Worm (Caenorhabditis elegans) whole organism, late embryonic: ENCODE measurements around the gene K07C5.3.

Source experiments
- C08G9.2 ChIP-seq: sonication (generic microtip); optimal IDR thresholded peaks from 2 replicates; lab custom pipeline; 2016; ENCODE audit warnings: mild to moderate bottlenecking, missing genetic modification characterization, moderate library complexity, missing compliant biosample characterization
- K02D7.2 ChIP-seq: sonication (generic microtip); optimal IDR thresholded peaks from 2 replicates; lab custom pipeline; 2017; ENCODE audit warnings: mild to moderate bottlenecking, missing genetic modification characterization, missing compliant biosample characterization
- K09A11.1 ChIP-seq: sonication (generic microtip); optimal IDR thresholded peaks from 2 replicates; lab custom pipeline; 2017; ENCODE audit warnings: antibody characterized with exemption, mild to moderate bottlenecking, missing genetic modification characterization, missing compliant biosample characterization; ENCODE audit not compliant: insufficient read depth
- T23F11.4 ChIP-seq: fragments of 200-800 bp; sonication (Bioruptor generic); optimal IDR thresholded peaks from 2 replicates; lab custom pipeline; 2018; ENCODE audit warnings: mild to moderate bottlenecking, missing genetic modification characterization, missing compliant biosample characterization
- ahr-1 ChIP-seq: sonication (generic microtip); optimal IDR thresholded peaks from 2 replicates; lab custom pipeline; 2016; ENCODE audit warnings: missing genetic modification characterization, missing compliant biosample characterization
- ama-1 ChIP-seq: fragments of 150-350 bp; optimal IDR thresholded peaks from 2 replicates; lab custom pipeline; 2014
- ceh-19 ChIP-seq: fragments of 200-800 bp; sonication (Bioruptor generic); optimal IDR thresholded peaks from 2 replicates; lab custom pipeline; 2018; ENCODE audit warnings: mild to moderate bottlenecking, missing genetic modification characterization, missing compliant biosample characterization
- ceh-2 ChIP-seq: sonication (generic microtip); optimal IDR thresholded peaks from 2 replicates; lab custom pipeline; 2016; ENCODE audit warnings: missing genotype, missing genetic modification characterization, missing compliant biosample characterization
- ceh-22 ChIP-seq: sonication (generic microtip); optimal IDR thresholded peaks from 2 replicates; lab custom pipeline; 2017; ENCODE audit warnings: missing biosample characterization, missing genetic modification characterization
- ceh-30 ChIP-seq: fragments of 150-350 bp; optimal IDR thresholded peaks from 2 replicates; lab custom pipeline; 2014; ENCODE audit warnings: missing biosample characterization, missing genetic modification characterization
- ceh-31 ChIP-seq: sonication (generic microtip); optimal IDR thresholded peaks from 2 replicates; lab custom pipeline; 2016; ENCODE audit warnings: missing genetic modification characterization, missing compliant biosample characterization
- che-1 ChIP-seq: sonication (generic microtip); optimal IDR thresholded peaks from 2 replicates; lab custom pipeline; 2016; ENCODE audit warnings: mild to moderate bottlenecking, missing genetic modification characterization, missing compliant biosample characterization
- dmd-4 ChIP-seq: sonication (generic microtip); optimal IDR thresholded peaks from 2 replicates; lab custom pipeline; 2016; ENCODE audit warnings: borderline replicate concordance, missing genetic modification characterization, missing compliant biosample characterization
- elt-2 ChIP-seq: sonication (generic microtip); optimal IDR thresholded peaks from 2 replicates; lab custom pipeline; 2016; ENCODE audit warnings: missing genetic modification reagents, missing genetic modification characterization, missing compliant biosample characterization
- ets-4 ChIP-seq: sonication (generic microtip); optimal IDR thresholded peaks from 2 replicates; lab custom pipeline; 2016; ENCODE audit warnings: missing genetic modification characterization, missing compliant biosample characterization
- gmeb-2 ChIP-seq: sonication (generic microtip); optimal IDR thresholded peaks from 2 replicates; lab custom pipeline; 2016; ENCODE audit warnings: missing genetic modification characterization, inconsistent platforms, missing compliant biosample characterization
- hlh-15 ChIP-seq: sonication (generic microtip); optimal IDR thresholded peaks from 2 replicates; lab custom pipeline; 2016; ENCODE audit warnings: missing genetic modification characterization, missing compliant biosample characterization
- hlh-30 ChIP-seq: sonication (generic microtip); optimal IDR thresholded peaks from 2 replicates; lab custom pipeline; 2017; ENCODE audit warnings: antibody characterized with exemption, missing genetic modification characterization, missing compliant biosample characterization; ENCODE audit not compliant: insufficient read depth
- hlh-6 ChIP-seq: sonication (generic microtip); optimal IDR thresholded peaks from 2 replicates; lab custom pipeline; 2016; ENCODE audit warnings: missing genotype, missing genetic modification characterization, missing compliant biosample characterization
- lim-6 ChIP-seq: sonication (generic microtip); optimal IDR thresholded peaks from 2 replicates; lab custom pipeline; 2016; ENCODE audit warnings: missing genetic modification characterization, missing compliant biosample characterization
- madf-2 ChIP-seq: sonication (generic microtip); optimal IDR thresholded peaks from 2 replicates; lab custom pipeline; 2017; ENCODE audit warnings: missing genetic modification characterization, missing compliant biosample characterization
- mec-3 ChIP-seq: sonication (generic microtip); optimal IDR thresholded peaks from 2 replicates; lab custom pipeline; 2016; ENCODE audit warnings: borderline replicate concordance, missing genetic modification characterization, missing compliant biosample characterization
- nhr-11 ChIP-seq: fragments of 150-350 bp; optimal IDR thresholded peaks from 2 replicates; lab custom pipeline; 2014; ENCODE audit warnings: missing biosample characterization, missing genetic modification characterization
- nhr-232 ChIP-seq: sonication (generic microtip); optimal IDR thresholded peaks from 2 replicates; lab custom pipeline; 2016; ENCODE audit warnings: missing genetic modification characterization, missing compliant biosample characterization
- odd-2 ChIP-seq: sonication (generic microtip); optimal IDR thresholded peaks from 2 replicates; lab custom pipeline; 2017; ENCODE audit warnings: antibody characterized with exemption, mild to moderate bottlenecking, missing genetic modification characterization, missing compliant biosample characterization
- pax-1 ChIP-seq: fragments of 150-350 bp; optimal IDR thresholded peaks from 2 replicates; lab custom pipeline; 2014; ENCODE audit warnings: missing biosample characterization, missing genetic modification characterization
- pha-4 ChIP-seq: fragments of 150-350 bp; optimal IDR thresholded peaks from 2 replicates; lab custom pipeline; 2018; ENCODE audit warnings: missing biosample characterization, missing genetic modification reagents, missing genetic modification characterization
- pros-1 ChIP-seq: fragments of 150-350 bp; optimal IDR thresholded peaks from 2 replicates; lab custom pipeline; 2014; ENCODE audit warnings: missing biosample characterization, missing genetic modification reagents, missing genetic modification characterization
- sox-2 ChIP-seq: fragments of 200-800 bp; sonication (Bioruptor generic); IDR thresholded peaks from 2 replicates; pipeline ENCODE4 v1.3.6; 2022; ENCODE audit warnings: missing genetic modification reagents, missing genetic modification characterization, missing compliant biosample characterization
- sox-4 ChIP-seq: sonication (generic microtip); optimal IDR thresholded peaks from 2 replicates; lab custom pipeline; 2017; ENCODE audit warnings: mild to moderate bottlenecking, missing genetic modification characterization, inconsistent platforms, missing compliant biosample characterization
- syd-9 ChIP-seq: sonication (generic microtip); optimal IDR thresholded peaks from 2 replicates; lab custom pipeline; 2016; ENCODE audit warnings: mild to moderate bottlenecking, missing genetic modification characterization, moderate library complexity, missing compliant biosample characterization
- tbx-2 ChIP-seq: sonication (generic microtip); optimal IDR thresholded peaks from 2 replicates; lab custom pipeline; 2016; ENCODE audit warnings: missing genetic modification characterization, missing compliant biosample characterization
- tbx-7 ChIP-seq: sonication (generic microtip); optimal IDR thresholded peaks from 2 replicates; lab custom pipeline; 2016; ENCODE audit warnings: missing genotype, missing genetic modification characterization, missing compliant biosample characterization
- ttx-3 ChIP-seq: sonication (generic microtip); optimal IDR thresholded peaks from 2 replicates; lab custom pipeline; 2016; ENCODE audit warnings: missing genetic modification reagents, missing genetic modification characterization, missing compliant biosample characterization
- unc-3 ChIP-seq, 2 experiments: fragments of 200-800 bp in 1 of 2; sonication (Bioruptor generic) in 1 of 2; sonication (generic microtip) in 1 of 2; conservative IDR thresholded peaks in 1 of 2; optimal IDR thresholded peaks in 1 of 2; 2 replicates each; pipeline versions ENCODE4 v1.3.6 to Lab custom; 2016 to 2022; ENCODE audit warnings: missing compliant biosample characterization in 2 of 2, missing genetic modification characterization in 2 of 2, missing genetic modification reagents in 1 of 2
- unc-42 ChIP-seq: sonication (generic microtip); optimal IDR thresholded peaks from 2 replicates; lab custom pipeline; 2016; ENCODE audit warnings: missing genotype, missing genetic modification characterization, missing compliant biosample characterization
- unc-86 ChIP-seq: sonication (generic microtip); optimal IDR thresholded peaks from 2 replicates; lab custom pipeline; 2016; ENCODE audit warnings: missing genetic modification characterization, missing compliant biosample characterization
- zip-5 ChIP-seq: sonication (generic microtip); optimal IDR thresholded peaks from 2 replicates; lab custom pipeline; 2016; ENCODE audit warnings: missing genetic modification characterization, missing compliant biosample characterization
- ztf-16 ChIP-seq: sonication (generic microtip); optimal IDR thresholded peaks from 2 replicates; lab custom pipeline; 2017; ENCODE audit warnings: missing genetic modification characterization, missing compliant biosample characterization

Gene K07C5.3

DNA sequence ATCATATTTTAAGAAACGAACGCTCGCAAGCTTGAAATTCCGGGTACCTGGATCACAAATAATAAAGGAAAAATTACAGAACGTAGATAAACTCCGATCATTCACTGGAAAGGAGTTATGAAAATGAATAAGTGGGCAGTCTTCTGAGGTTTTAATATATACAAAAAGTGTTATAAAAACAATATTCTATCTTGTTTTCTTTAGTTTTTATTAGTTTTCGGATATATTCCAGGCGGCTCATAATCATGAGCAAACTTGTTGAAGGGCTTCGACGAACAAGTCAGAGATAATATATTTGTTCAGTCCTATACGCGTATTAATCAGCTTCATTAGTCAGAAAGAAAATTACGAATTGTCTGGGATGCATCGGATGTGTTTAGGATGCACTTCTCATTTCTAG is 28.9 kb upstream of the K07C5.3 start, which contains the start of gene gcy-6:
Gene gcy-6 (minus strand): TSS at position 101 of the 400 bp plus-strand sequence.
- no peak for TF ChIP-seq sox-2 (GFP tag; lab: Robert Waterston, UW)

DNA sequence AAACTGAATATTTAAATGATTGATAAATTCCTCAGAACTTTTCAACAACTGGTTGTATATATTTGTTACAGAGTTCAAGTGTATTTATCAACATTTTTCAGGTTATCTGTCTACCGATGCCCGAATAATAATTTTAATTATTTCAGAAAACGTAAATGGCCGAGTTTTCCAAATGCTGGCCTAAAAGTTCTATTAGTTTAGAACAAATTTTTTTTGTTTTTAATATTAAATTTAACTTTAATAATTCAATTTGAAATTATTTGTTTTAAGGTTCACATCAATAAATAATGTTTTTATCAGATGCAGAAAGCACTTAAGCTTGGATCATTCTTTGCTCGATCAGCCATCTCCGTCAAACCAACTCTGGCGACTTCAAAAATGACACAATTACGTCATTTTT is 28.5 kb upstream of the K07C5.3 start, which contains the start of gene trx-2:
Gene trx-2 (plus strand): TSS at position 301 of the 400 bp plus-strand sequence.
- TF ChIP-seq unc-86 (tag; lab: Kevin White, UChicago) (no peak), K09A11.1 (tag; lab: Kevin White, UChicago) (no peak), nhr-232 (no peak), che-1 (no peak), ztf-16 (tag; lab: Kevin White, UChicago) (no peak), sox-2 (GFP tag; lab: Robert Waterston, UW) (no peak), ceh-30 (tag; lab: Kevin White, UChicago) (no peak), ttx-3 (no peak), dmd-4 (tag; lab: Kevin White, UChicago) (no peak), pros-1 (tag; lab: Kevin White, UChicago) (no peak), nhr-11 (tag; lab: Kevin White, UChicago) (no peak), ceh-22 (tag; lab: Kevin White, UChicago) (no peak), ahr-1 (tag; lab: Kevin White, UChicago) (no peak)

DNA sequence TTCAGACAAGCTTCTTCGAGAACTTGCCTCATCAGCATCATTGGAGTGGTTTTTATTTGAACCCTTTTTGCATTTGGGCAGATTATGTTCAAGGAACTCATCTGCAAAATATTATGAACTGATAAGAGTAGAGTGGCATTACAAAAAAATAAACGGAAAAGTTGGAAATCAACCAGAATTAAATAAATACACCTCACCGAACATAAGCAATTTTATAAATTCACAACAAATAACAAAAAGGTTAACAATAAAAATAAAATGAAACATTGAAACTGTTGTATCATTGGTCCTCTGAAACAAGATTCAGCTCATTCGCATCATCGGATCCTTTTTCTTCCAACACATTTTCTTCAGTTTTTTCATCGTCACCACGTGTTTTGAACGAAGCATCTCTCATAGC is 25.5 kb upstream of the K07C5.3 start, which contains the start of gene asps-1:
Gene asps-1 (minus strand): TSS at position 101 of the 400 bp plus-strand sequence.
- TF ChIP-seq K02D7.2 (tag; lab: Kevin White, UChicago) (no peak), lim-6 (tag; lab: Kevin White, UChicago) (no peak), pax-1 (tag; lab: Kevin White, UChicago) (no peak), unc-3 (GFP tag; conservative IDR thresholded peaks at IDR 0.05; lab: Robert Waterston, UW) (no peak), unc-3 (tag; optimal IDR thresholded peaks at IDR 0.05; lab: Kevin White, UChicago) (no peak), hlh-15 (tag; lab: Kevin White, UChicago) (no peak), madf-2 (no peak), che-1 (no peak), T23F11.4 (GFP tag; lab: Kevin White, UChicago) (no peak), ama-1 (lab: Kevin White, UChicago) (no peak), hlh-6 (tag; lab: Kevin White, UChicago) (no peak), ceh-19 (GFP tag; lab: Kevin White, UChicago) (no peak), ets-4 (tag; lab: Kevin White, UChicago) (no peak)

DNA sequence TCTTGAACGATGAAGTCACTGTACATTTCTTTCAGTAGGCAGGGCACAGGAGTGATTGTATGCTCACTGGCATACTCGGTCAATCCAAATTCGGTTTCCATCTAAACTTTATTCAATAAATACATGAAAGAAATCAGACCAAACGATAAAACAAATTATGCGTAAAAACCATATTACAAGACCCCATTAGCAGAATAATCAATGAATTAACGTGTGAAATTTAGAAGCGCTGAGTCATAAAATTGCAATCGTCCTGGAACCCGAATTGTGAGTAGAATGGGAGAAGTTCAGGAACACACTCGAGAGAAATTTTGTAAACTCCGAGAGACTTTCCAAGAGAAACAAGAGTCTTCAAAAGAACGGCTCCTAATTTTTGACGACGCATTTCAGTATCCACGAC is 23.4 kb upstream of the K07C5.3 start, which contains the start of gene B0024.11:
Gene B0024.11 (minus strand): TSS at position 101 of the 400 bp plus-strand sequence.
- no peak for TF ChIP-seq syd-9 (tag; lab: Kevin White, UChicago)
- TF ChIP-seq nhr-232, result no peak
- TF ChIP-seq mec-3 (tag; lab: Kevin White, UChicago), result no peak
- no peak for TF ChIP-seq hlh-6 (tag; lab: Kevin White, UChicago)
- no peak for TF ChIP-seq ceh-2 (tag; lab: Kevin White, UChicago)
- no peak for TF ChIP-seq odd-2 (tag; lab: Kevin White, UChicago)
- TF ChIP-seq pha-4, result no peak
- no peak for TF ChIP-seq hlh-30 (tag; lab: Kevin White, UChicago)

DNA sequence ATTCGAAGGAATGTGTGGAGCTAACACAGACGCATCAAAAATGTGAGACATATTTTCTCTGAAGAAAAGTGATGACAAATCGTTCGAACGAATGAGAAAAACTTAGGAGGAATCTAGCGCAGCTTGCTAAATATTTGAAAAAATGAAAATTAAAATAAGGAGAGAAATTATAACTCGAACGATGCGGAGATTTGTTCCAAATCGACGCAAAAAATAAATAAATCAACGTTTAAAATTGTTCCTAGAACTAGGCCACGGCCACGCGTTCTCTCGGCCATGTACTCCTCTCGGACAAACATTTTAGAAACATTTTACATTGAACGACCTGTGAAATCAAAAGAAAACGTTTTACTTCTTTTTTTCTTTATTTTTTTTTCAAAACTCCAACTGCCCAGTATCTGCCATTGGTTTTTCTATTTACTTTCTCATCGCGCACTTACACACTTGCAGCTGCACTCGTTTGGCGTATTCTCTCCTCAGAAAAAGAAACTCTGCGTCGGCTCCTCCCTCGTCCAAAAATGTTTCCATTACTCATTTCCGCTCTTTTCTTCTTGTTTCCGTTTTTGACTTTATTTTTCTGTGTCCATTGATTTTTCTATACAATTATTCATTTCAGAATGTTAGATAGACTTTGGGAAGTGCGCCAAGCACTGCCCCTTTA is 22.6 kb upstream of the K07C5.3 start, which contains the start of the genes gna-1 and B0024.13:
Gene gna-1 (minus strand): TSS at position 51 of the 661 bp plus-strand sequence.
Gene B0024.13 (plus strand): TSS at position 611 of the 661 bp plus-strand sequence.
- TF ChIP-seq hlh-6 (tag; lab: Kevin White, UChicago) (no peak), ets-4 (tag; lab: Kevin White, UChicago) (peak; percentile 22), lim-6 (tag; lab: Kevin White, UChicago) (peak; percentile 2), gmeb-2 (tag; lab: Kevin White, UChicago) (no peak), nhr-11 (tag; lab: Kevin White, UChicago) (no peak), zip-5 (tag; lab: Kevin White, UChicago) (peak; percentile 66), tbx-7 (tag; lab: Kevin White, UChicago) (peak; percentile 60), sox-4 (tag; lab: Kevin White, UChicago) (no peak), unc-42 (tag; lab: Kevin White, UChicago) (peak; percentile 54), ceh-2 (tag; lab: Kevin White, UChicago) (peak; percentile 76), tbx-2 (tag; lab: Kevin White, UChicago) (peak; percentile 63), ceh-31 (tag; lab: Kevin White, UChicago) (peak; percentile 89), elt-2 (tag; lab: Kevin White, UChicago) (no peak), C08G9.2 (tag; lab: Kevin White, UChicago) (peak; percentile 82), K09A11.1 (tag; lab: Kevin White, UChicago) (no peak)
- TF ChIP-seq, all 69 proteins: peak for 9
